Worm (Caenorhabditis elegans) whole organism, L2 larva: ENCODE measurements around the gene iglr-2.

Experiments
- C34F6.9 ChIP-seq: fragments of 150-350 bp; optimal IDR thresholded peaks from 2 replicates; lab custom pipeline; 2014; ENCODE audit warnings: missing biosample characterization, missing genetic modification characterization
- F13H6.1 ChIP-seq: sonication (generic microtip); optimal IDR thresholded peaks from 2 replicates; lab custom pipeline; 2016; ENCODE audit warnings: missing genetic modification characterization, missing compliant biosample characterization
- Y55F3AM.14 ChIP-seq: fragments of 200-800 bp; sonication (Bioruptor generic); optimal IDR thresholded peaks from 2 replicates; lab custom pipeline; 2018; ENCODE audit warnings: mild to moderate bottlenecking, missing genetic modification characterization, missing compliant biosample characterization
- ZK546.5 ChIP-seq: sonication (generic microtip); optimal IDR thresholded peaks from 2 replicates; lab custom pipeline; 2017; ENCODE audit warnings: missing biosample characterization, missing genetic modification characterization
- aly-2 ChIP-seq: fragments of 150-350 bp; optimal IDR thresholded peaks from 2 replicates; lab custom pipeline; 2014; ENCODE audit warnings: missing biosample characterization, missing genetic modification characterization
- ama-1 ChIP-seq: fragments of 150-350 bp; optimal IDR thresholded peaks from 2 replicates; lab custom pipeline; 2018; ENCODE audit warnings: inconsistent platforms
- blmp-1 ChIP-seq: sonication (generic microtip); optimal IDR thresholded peaks from 2 replicates; lab custom pipeline; 2017; ENCODE audit warnings: missing genetic modification characterization, mild to moderate bottlenecking, missing compliant biosample characterization, antibody characterized with exemption, moderate library complexity; ENCODE audit not compliant: insufficient read depth
- ceh-16 ChIP-seq: fragments of 150-350 bp; optimal IDR thresholded peaks from 2 replicates; lab custom pipeline; 2014; ENCODE audit warnings: missing biosample characterization, missing genetic modification characterization
- ceh-82 ChIP-seq: fragments of 150-350 bp; optimal IDR thresholded peaks from 2 replicates; lab custom pipeline; 2014; ENCODE audit warnings: missing biosample characterization, missing genetic modification characterization
- crh-2 ChIP-seq: sonication (generic microtip); optimal IDR thresholded peaks from 2 replicates; lab custom pipeline; 2017; ENCODE audit warnings: missing biosample characterization, missing genetic modification characterization
- egl-27 ChIP-seq: sonication (generic microtip); optimal IDR thresholded peaks from 3 replicates; lab custom pipeline; 2017; ENCODE audit warnings: missing biosample characterization, missing genetic modification reagents, missing genetic modification characterization
- elt-3 ChIP-seq: sonication (generic microtip); optimal IDR thresholded peaks from 2 replicates; lab custom pipeline; 2017; ENCODE audit warnings: missing biosample characterization, missing genetic modification characterization
- fos-1 ChIP-seq: fragments of 150-350 bp; optimal IDR thresholded peaks from 2 replicates; lab custom pipeline; 2014; ENCODE audit warnings: missing biosample characterization, missing genetic modification characterization
- gmeb-1 ChIP-seq: fragments of 150-350 bp; optimal IDR thresholded peaks from 2 replicates; lab custom pipeline; 2014; ENCODE audit warnings: missing biosample characterization, missing genetic modification characterization
- lin-11 ChIP-seq: fragments of 150-350 bp; sonication (generic microtip); optimal IDR thresholded peaks from 2 replicates; lab custom pipeline; 2014; ENCODE audit warnings: missing biosample characterization, missing genetic modification characterization, inconsistent platforms, mixed read lengths
- lsy-2 ChIP-seq, 2 experiments: fragments of 150-350 bp in 1 of 2; sonication (generic microtip) in 1 of 2; optimal IDR thresholded peaks; 2 replicates each; lab custom pipeline; 2014 to 2017; ENCODE audit warnings: missing biosample characterization in 2 of 2, missing genetic modification characterization in 2 of 2
- mab-5 ChIP-seq: fragments of 150-350 bp; optimal IDR thresholded peaks from 2 replicates; lab custom pipeline; 2014; ENCODE audit warnings: missing biosample characterization, missing genetic modification characterization
- mdl-1 ChIP-seq, 2 experiments: fragments of 150-350 bp in 1 of 2; sonication (generic microtip) in 1 of 2; optimal IDR thresholded peaks; 2 replicates each; lab custom pipeline; 2017; ENCODE audit warnings: missing biosample characterization in 2 of 2, missing genetic modification characterization in 2 of 2
- nhr-10 ChIP-seq: sonication (generic microtip); optimal IDR thresholded peaks from 2 replicates; lab custom pipeline; 2017; ENCODE audit warnings: missing biosample characterization, missing genetic modification characterization
- nhr-11 ChIP-seq: fragments of 150-350 bp; optimal IDR thresholded peaks from 2 replicates; lab custom pipeline; 2014; ENCODE audit warnings: missing biosample characterization, missing genetic modification characterization
- nhr-12 ChIP-seq: fragments of 150-350 bp; optimal IDR thresholded peaks from 2 replicates; lab custom pipeline; 2014; ENCODE audit warnings: missing biosample characterization, missing genetic modification characterization
- nhr-129 ChIP-seq: fragments of 150-350 bp; optimal IDR thresholded peaks from 2 replicates; lab custom pipeline; 2014; ENCODE audit warnings: missing biosample characterization, missing genetic modification characterization
- nhr-23 ChIP-seq: fragments of 150-350 bp; optimal IDR thresholded peaks from 2 replicates; lab custom pipeline; 2014; ENCODE audit warnings: missing biosample characterization, missing genetic modification reagents, missing genetic modification characterization
- nhr-237 ChIP-seq: fragments of 150-350 bp; optimal IDR thresholded peaks from 2 replicates; lab custom pipeline; 2014; ENCODE audit warnings: missing biosample characterization, missing genetic modification characterization
- nhr-25 ChIP-seq: fragments of 150-350 bp; sonication (generic microtip); optimal IDR thresholded peaks from 3 replicates; lab custom pipeline; 2014; ENCODE audit warnings: missing biosample characterization, missing genetic modification characterization
- nhr-6 ChIP-seq: fragments of 150-350 bp; optimal IDR thresholded peaks from 2 replicates; lab custom pipeline; 2014; ENCODE audit warnings: missing biosample characterization, missing genetic modification characterization
- sem-4 ChIP-seq: fragments of 150-350 bp; optimal IDR thresholded peaks from 2 replicates; lab custom pipeline; 2014; ENCODE audit warnings: missing biosample characterization, missing genetic modification reagents, missing genetic modification characterization
- sma-3 ChIP-seq: sonication (generic microtip); optimal IDR thresholded peaks from 2 replicates; lab custom pipeline; 2016; ENCODE audit warnings: missing genetic modification reagents, missing genetic modification characterization, missing compliant biosample characterization
- sma-9 ChIP-seq, 2 experiments: fragments of 150-350 bp in 1 of 2; sonication (generic microtip) in 1 of 2; optimal IDR thresholded peaks; 2 replicates each; lab custom pipeline; 2014 to 2016; ENCODE audit warnings: missing genetic modification characterization in 2 of 2, mild to moderate bottlenecking in 1 of 2, missing biosample characterization in 1 of 2, missing compliant biosample characterization in 1 of 2, missing genetic modification reagents in 1 of 2, moderate library complexity in 1 of 2
- snpc-4 ChIP-seq: fragments of 150-350 bp; optimal IDR thresholded peaks from 2 replicates; lab custom pipeline; 2014; ENCODE audit warnings: missing biosample characterization, missing genetic modification characterization
- unc-55 ChIP-seq: fragments of 150-350 bp; sonication (generic microtip); optimal IDR thresholded peaks from 3 replicates; lab custom pipeline; 2014; ENCODE audit warnings: missing biosample characterization, missing genetic modification reagents, missing genetic modification characterization
- unc-62 ChIP-seq: fragments of 150-350 bp; optimal IDR thresholded peaks from 2 replicates; lab custom pipeline; 2014; ENCODE audit warnings: missing biosample characterization, missing genetic modification reagents, missing genetic modification characterization
- zag-1 ChIP-seq: fragments of 150-350 bp; optimal IDR thresholded peaks from 2 replicates; lab custom pipeline; 2014; ENCODE audit warnings: missing biosample characterization, missing genetic modification characterization
- ztf-1 ChIP-seq: fragments of 200-800 bp; sonication (Bioruptor generic); conservative IDR thresholded peaks from 2 replicates; pipeline ENCODE4 v1.3.6; 2022; ENCODE audit warnings: missing genetic modification characterization, missing compliant biosample characterization
- ztf-11 ChIP-seq: sonication (generic microtip); optimal IDR thresholded peaks from 2 replicates; lab custom pipeline; 2017; ENCODE audit warnings: missing biosample characterization, missing genetic modification characterization

Gene iglr-2

ce11 chrIII:8298216-8298920, 32.7 kb downstream of the iglr-2 start:
- TF ChIP-seq sma-3 (GFP tag; lab: Kevin White, UChicago): no peak
- peak; percentile 24 for TF ChIP-seq fos-1
- no peak for TF ChIP-seq nhr-6
- no peak for TF ChIP-seq lin-11 (tag; lab: Kevin White, UChicago)
- no peak for TF ChIP-seq snpc-4 (tag; lab: Kevin White, UChicago)
- no peak for TF ChIP-seq nhr-12
- no peak for TF ChIP-seq unc-62 (GFP tag; lab: Kevin White, UChicago)

- TF ChIP-seq fos-1: peak; percentile 56
- TF ChIP-seq nhr-237 (tag; lab: Kevin White, UChicago): no peak
Observed at ce11 chrIII:8293260-8293659, 37.9 kb downstream of the iglr-2 start.

ce11 chrIII:8291268-8292032, 39.7 kb downstream of the iglr-2 start:
- no peak for TF ChIP-seq nhr-23 (tag; lab: Kevin White, UChicago)
- no peak for TF ChIP-seq Y55F3AM.14 (GFP tag; lab: Kevin White, UChicago)
- TF ChIP-seq sem-4: no peak
- TF ChIP-seq ceh-16: no peak
- no peak for TF ChIP-seq egl-27 (tag; lab: Kevin White, UChicago)
- peak; percentile 27 for TF ChIP-seq unc-55 (GFP tag; lab: Kevin White, UChicago)
- TF ChIP-seq fos-1: peak; percentile 98
- peak; percentile 11 for TF ChIP-seq sma-9 (GFP tag; optimal IDR thresholded peaks at IDR 0.05; lab: Kevin White, UChicago)
- no peak for TF ChIP-seq sma-9 (tag; optimal IDR thresholded peaks at IDR 0.05; lab: Kevin White, UChicago)
- peak; percentile 10 for TF ChIP-seq gmeb-1 (tag; lab: Kevin White, UChicago)
- no peak for TF ChIP-seq ama-1 (lab: Kevin White, UChicago)
- TF ChIP-seq, all 48 proteins: peak for 4

- no peak for TF ChIP-seq nhr-25
- no peak for TF ChIP-seq unc-55 (GFP tag; lab: Kevin White, UChicago)
- TF ChIP-seq elt-3 (tag; lab: Kevin White, UChicago): no peak
- TF ChIP-seq sma-9 (GFP tag; optimal IDR thresholded peaks at IDR 0.05; lab: Kevin White, UChicago): no peak
- TF ChIP-seq sma-9 (tag; optimal IDR thresholded peaks at IDR 0.05; lab: Kevin White, UChicago): no peak
- TF ChIP-seq ZK546.5: no peak
- no peak for TF ChIP-seq blmp-1 (tag; lab: Kevin White, UChicago)
- no peak for TF ChIP-seq ztf-11 (tag; lab: Kevin White, UChicago)
- TF ChIP-seq aly-2: no peak
- TF ChIP-seq nhr-11 (tag; lab: Kevin White, UChicago): no peak
- no peak for TF ChIP-seq unc-62 (GFP tag; lab: Kevin White, UChicago)
- no peak for TF ChIP-seq mab-5 (tag; lab: Kevin White, UChicago)
- no peak for TF ChIP-seq gmeb-1 (tag; lab: Kevin White, UChicago)
- no peak for TF ChIP-seq crh-2
Observed at ce11 chrIII:8289181-8289580, 41.9 kb downstream of the iglr-2 start.

ce11 chrIII:8287519-8287918, 43.6 kb downstream of the iglr-2 start:
- TF ChIP-seq Y55F3AM.14 (GFP tag; lab: Kevin White, UChicago) (peak; percentile 36), ama-1 (lab: Kevin White, UChicago) (no peak), lsy-2 (tag; optimal IDR thresholded peaks at IDR 0.05; lab: Kevin White, UChicago) (peak in 1 of 2 experiments; percentile 49), zag-1 (tag; lab: Kevin White, UChicago) (peak; percentile 41), nhr-129 (tag; lab: Kevin White, UChicago) (peak; percentile 42), lin-11 (tag; lab: Kevin White, UChicago) (no peak), F13H6.1 (tag; lab: Kevin White, UChicago) (peak; percentile 61), ztf-1 (GFP tag; lab: Robert Waterston, UW) (no peak), C34F6.9 (tag; lab: Kevin White, UChicago) (peak; percentile 43), mab-5 (tag; lab: Kevin White, UChicago) (peak; percentile 74), mdl-1 (tag; optimal IDR thresholded peaks at IDR 0.05; lab: Kevin White, UChicago) (peak in 1 of 2 experiments; percentile 14), unc-62 (GFP tag; lab: Kevin White, UChicago) (peak; percentile 11), gmeb-1 (tag; lab: Kevin White, UChicago) (no peak), ceh-82 (tag; lab: Kevin White, UChicago) (no peak), nhr-10 (tag; lab: Kevin White, UChicago) (no peak)
